Fruit fly (Drosophila melanogaster): Measurements from ENCODE around the gene ear.
A peak's percentile ranks its signal among the peaks of the same experiment; 100 is the strongest.

ear gene

DNA sequence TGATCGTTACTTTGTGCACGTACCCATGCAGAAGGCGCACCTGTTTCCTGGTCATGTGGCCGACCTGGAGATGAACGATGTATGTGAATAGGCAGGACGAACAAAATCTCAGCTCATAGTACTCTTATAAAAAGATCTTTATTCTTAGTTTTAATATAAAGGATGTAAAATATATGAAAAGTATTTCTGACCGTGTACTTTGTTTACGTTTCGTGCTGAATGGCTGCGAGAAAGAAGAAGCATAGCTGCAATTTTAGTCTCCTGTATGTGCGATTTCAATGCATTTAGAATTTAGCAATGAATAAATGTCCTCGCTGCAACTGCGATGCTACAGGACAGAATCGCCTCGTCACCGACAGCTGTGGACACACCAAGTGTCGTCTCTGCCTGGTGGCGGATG lies 27.3 kb downstream of the ear start, which contains the start of the genes CG42726 and CG42727 (continued):
- TF ChIP-seq pan (optimal IDR thresholded peaks at IDR 0.05): no peak
- TF ChIP-seq pan (GFP tag; optimal IDR thresholded peaks at IDR 0.05 in 1 of 2, IDR thresholded peaks at IDR 0.05 in 1 of 2): peak in 1 of 2 experiments; percentile 48
- peak; percentile 1 for TF ChIP-seq CG15696 (tag; optimal IDR thresholded peaks at IDR 0.05)
- TF ChIP-seq al (GFP tag; IDR thresholded peaks at IDR 0.05): no peak
- TF ChIP-seq Dll (GFP tag; IDR thresholded peaks at IDR 0.05; ENCODE audit: partially characterized antibody): no peak
- TF ChIP-seq CG12219 (GFP tag; optimal IDR thresholded peaks at IDR 0.05): no peak
- TF ChIP-seq dysf (GFP tag; IDR thresholded peaks at IDR 0.05): no peak
- TF ChIP-seq CG17802 (tag; optimal IDR thresholded peaks at IDR 0.05): no peak
- TF ChIP-seq Poxn (GFP tag; IDR thresholded peaks at IDR 0.05): no peak
- TF ChIP-seq CG8944 (GFP tag; optimal IDR thresholded peaks at IDR 0.05): no peak
- no peak for TF ChIP-seq knrl (GFP tag; IDR thresholded peaks at IDR 0.05; ENCODE audit: partially characterized antibody)
- TF ChIP-seq lola (GFP tag; optimal IDR thresholded peaks at IDR 0.05): peak in 1 of 3 experiments; percentile 17
- peak; percentile 25 for TF ChIP-seq Chrac-16 (GFP tag; optimal IDR thresholded peaks at IDR 0.05)
- no peak for TF ChIP-seq Dbx (GFP tag; IDR thresholded peaks at IDR 0.05)
- no peak for TF ChIP-seq CG33213 (GFP tag; optimal IDR thresholded peaks at IDR 0.05)
- TF ChIP-seq twi (tag; optimal IDR thresholded peaks at IDR 0.05): no peak
- TF ChIP-seq CG1602 (GFP tag; optimal IDR thresholded peaks at IDR 0.05): no peak
- 0 out of 3 replicates have a peak, but pooled peaks have one; percentile 16 for TF ChIP-seq CG7963 (GFP tag; IDR thresholded peaks at IDR 0.05; ENCODE audit: partially characterized antibody)
- peak; percentile 54 for TF ChIP-seq nerfin-1 (tag; optimal IDR thresholded peaks at IDR 0.05)
- peak; percentile 62 for TF ChIP-seq CG2120 (GFP tag; optimal IDR thresholded peaks at IDR 0.05)
- peak; percentile 18; the same call in 1 of the 2 replicates for TF ChIP-seq CG3847 (GFP tag; IDR thresholded peaks at IDR 0.05)
- TF ChIP-seq CG17612 (GFP tag; IDR thresholded peaks at IDR 0.05): 0 out of 2 replicates have a peak, but pooled peaks have one; percentile 33
- no peak for TF ChIP-seq CG16863 (GFP tag; optimal IDR thresholded peaks at IDR 0.05)
- TF ChIP-seq E2f1 (GFP tag; IDR thresholded peaks at IDR 0.05): 0 out of 2 replicates have a peak, but pooled peaks have one; percentile 13
- peak; percentile 18 for TF ChIP-seq CG15269 (tag; optimal IDR thresholded peaks at IDR 0.05)
- peak; percentile 40 for TF ChIP-seq lmd (GFP tag; IDR thresholded peaks at IDR 0.05)
- peak; percentile 42 for TF ChIP-seq CG13424 (tag; optimal IDR thresholded peaks at IDR 0.05)
- no peak for TF ChIP-seq dimm (GFP tag; IDR thresholded peaks at IDR 0.05)
- no peak for TF ChIP-seq CG32772 (GFP tag; IDR thresholded peaks at IDR 0.05)
- no peak for TF ChIP-seq mld (GFP tag; IDR thresholded peaks at IDR 0.05; ENCODE audit: partially characterized antibody)
- TF ChIP-seq Sox102F (GFP tag; optimal IDR thresholded peaks at IDR 0.05): no peak
- peak; percentile 61 for TF ChIP-seq CG4617 (GFP tag; optimal IDR thresholded peaks at IDR 0.05; ENCODE audit: borderline replicate concordance)
- no peak for TF ChIP-seq CG4820 (GFP tag; optimal IDR thresholded peaks at IDR 0.05)
- TF ChIP-seq Vsx1 (GFP tag; optimal IDR thresholded peaks at IDR 0.05): no peak
- no peak for TF ChIP-seq Atf6 (GFP tag; IDR thresholded peaks at IDR 0.05)
- TF ChIP-seq CG15601 (tag; optimal IDR thresholded peaks at IDR 0.05): no peak
- TF ChIP-seq org-1 (GFP tag; optimal IDR thresholded peaks at IDR 0.05): no peak
- TF ChIP-seq tgo (GFP tag; IDR thresholded peaks at IDR 0.05): peak; percentile 14; the same call in 1 of the 3 replicates
- TF ChIP-seq corto (GFP tag; optimal IDR thresholded peaks at IDR 0.05): no peak
- TF ChIP-seq CkIIα-i1 (GFP tag; IDR thresholded peaks at IDR 0.05): no peak
- peak; percentile 66 for TF ChIP-seq ci (GFP tag; IDR thresholded peaks at IDR 0.05)
- TF ChIP-seq HHEX (GFP tag; optimal IDR thresholded peaks at IDR 0.05): no peak
- no peak for TF ChIP-seq CG4404 (GFP tag; IDR thresholded peaks at IDR 0.05)
- TF ChIP-seq danr (GFP tag; IDR thresholded peaks at IDR 0.05): no peak
- no peak for TF ChIP-seq CG1832 (GFP tag; optimal IDR thresholded peaks at IDR 0.05)
- TF ChIP-seq slbo (GFP tag; IDR thresholded peaks at IDR 0.05): peak; percentile 58; the same call in 1 of the 2 replicates
- TF ChIP-seq lilli (GFP tag; optimal IDR thresholded peaks at IDR 0.05): peak; percentile 51
- no peak for TF ChIP-seq CG14860 (GFP tag; IDR thresholded peaks at IDR 0.05; ENCODE audit: partially characterized antibody)
- TF ChIP-seq CG34224 (GFP tag; IDR thresholded peaks at IDR 0.05; ENCODE audit: partially characterized antibody): no peak
- peak; percentile 16 for TF ChIP-seq vfl (GFP tag; optimal IDR thresholded peaks at IDR 0.05)
- TF ChIP-seq ttk (GFP tag; IDR thresholded peaks at IDR 0.05): no peak
